Worm (Caenorhabditis elegans): ENCODE measurements around the gene T24E12.2.

- no peak for TF ChIP-seq madf-8 (GFP tag; conservative IDR thresholded peaks at IDR 0.05)
- no peak for TF ChIP-seq snpc-1.1 (tag; optimal IDR thresholded peaks at IDR 0.05; ENCODE audit: insufficient read depth)
- TF ChIP-seq tbx-9 (tag; optimal IDR thresholded peaks at IDR 0.05; ENCODE audit: borderline replicate concordance), result no peak
- TF ChIP-seq unc-62 (GFP tag; optimal IDR thresholded peaks at IDR 0.05), result no peak
Observed at ce11 chrII:3747405-3747804, 35.3 kb upstream of the T24E12.2 start, which contains the start of gene fbxb-92.

Measured in whole organism, young adult.